Worm (Caenorhabditis elegans) whole organism, L4 larva: ENCODE results near the gene Y73C8B.2.

Experiments used
- Y105C5A.15 ChIP-seq: fragments of 200-800 bp; sonication (Bioruptor generic); IDR thresholded peaks from 2 replicates; pipeline ENCODE4 v1.3.6; 2022; ENCODE audit warnings: missing genetic modification characterization, missing compliant biosample characterization
- Y48G9A.11 ChIP-seq: fragments of 200-800 bp; sonication (Bioruptor generic); IDR thresholded peaks from 2 replicates; pipeline ENCODE4 v1.3.6; 2022; ENCODE audit warnings: missing genetic modification reagents, missing genetic modification characterization, missing compliant biosample characterization
- ZK546.5 ChIP-seq, 2 experiments: sonication (generic microtip); optimal IDR thresholded peaks; 2 replicates each; lab custom pipeline; 2017; ENCODE audit warnings: missing biosample characterization in 2 of 2, missing genetic modification characterization in 2 of 2
- aha-1 ChIP-seq: fragments of 150-350 bp; peaks from one replicate; lab custom pipeline; 2014; ENCODE audit warnings: missing biosample characterization, missing genetic modification characterization
- arid-1 ChIP-seq: fragments of 200-800 bp; sonication (Bioruptor generic); conservative IDR thresholded peaks from 2 replicates; pipeline ENCODE4 v1.3.6; 2022; ENCODE audit warnings: missing genetic modification reagents, missing genetic modification characterization, missing compliant biosample characterization
- ceh-20 ChIP-seq: fragments of 200-800 bp; sonication (Bioruptor generic); IDR thresholded peaks from 2 replicates; pipeline ENCODE4 v1.3.6; 2022; ENCODE audit warnings: missing genetic modification reagents, missing genetic modification characterization, missing compliant biosample characterization
- ceh-28 ChIP-seq: fragments of 150-350 bp; optimal IDR thresholded peaks from 2 replicates; lab custom pipeline; 2014; ENCODE audit warnings: missing biosample characterization, missing genetic modification reagents, missing genetic modification characterization
- ceh-82 ChIP-seq: sonication (generic microtip); optimal IDR thresholded peaks from 2 replicates; lab custom pipeline; 2017; ENCODE audit warnings: missing biosample characterization, missing genetic modification characterization
- cey-2 ChIP-seq: sonication (generic microtip); optimal IDR thresholded peaks from 3 replicates; lab custom pipeline; 2017; ENCODE audit warnings: missing genetic modification characterization, mild to moderate bottlenecking, missing compliant biosample characterization, antibody characterized with exemption, borderline replicate concordance; ENCODE audit not compliant: insufficient read depth
- daf-16 ChIP-seq, 3 experiments: sonication (generic microtip); optimal IDR thresholded peaks; 2 replicates each; lab custom pipeline; 2016 to 2017; ENCODE audit warnings: missing genetic modification characterization in 3 of 3, missing genetic modification reagents in 3 of 3, mild to moderate bottlenecking in 2 of 3, missing compliant biosample characterization in 2 of 3, missing biosample characterization in 1 of 3, moderate library complexity in 1 of 3
- daf-8 ChIP-seq: fragments of 200-800 bp; sonication (Bioruptor generic); IDR thresholded peaks from 2 replicates; pipeline ENCODE4 v1.3.6; 2022; ENCODE audit warnings: missing genetic modification characterization, missing compliant biosample characterization
- dmd-6 ChIP-seq: fragments of 200-800 bp; sonication (Bioruptor generic); IDR thresholded peaks from 2 replicates; pipeline ENCODE4 v1.3.6; 2022; ENCODE audit warnings: missing genetic modification reagents, missing genetic modification characterization, missing compliant biosample characterization
- dmd-9 ChIP-seq: fragments of 200-800 bp; sonication (Bioruptor generic); IDR thresholded peaks from 2 replicates; pipeline ENCODE4 v1.3.6; 2022; ENCODE audit warnings: missing genetic modification reagents, missing genetic modification characterization, missing compliant biosample characterization
- duxl-1 ChIP-seq: sonication (generic microtip); optimal IDR thresholded peaks from 2 replicates; lab custom pipeline; 2016; ENCODE audit warnings: mild to moderate bottlenecking, missing genetic modification characterization, moderate library complexity, missing compliant biosample characterization; ENCODE audit not compliant: poor library complexity
- dve-1 ChIP-seq: sonication (generic microtip); optimal IDR thresholded peaks from 2 replicates; lab custom pipeline; 2017; ENCODE audit warnings: antibody characterized with exemption, mild to moderate bottlenecking, missing genetic modification characterization, missing compliant biosample characterization; ENCODE audit not compliant: insufficient read depth
- hlh-11 ChIP-seq: fragments of 200-800 bp; sonication (Bioruptor generic); optimal IDR thresholded peaks from 2 replicates; lab custom pipeline; 2018; ENCODE audit warnings: mild to moderate bottlenecking, missing genetic modification characterization, missing compliant biosample characterization
- hmg-1.1 ChIP-seq: fragments of 200-800 bp; sonication (Bioruptor generic); IDR thresholded peaks from 2 replicates; pipeline ENCODE4 v1.3.6; 2022; ENCODE audit warnings: missing genetic modification reagents, missing genetic modification characterization, missing compliant biosample characterization
- lin-1 ChIP-seq: fragments of 200-800 bp; sonication (Bioruptor generic); IDR thresholded peaks from 2 replicates; pipeline ENCODE4 v1.3.6; 2022; ENCODE audit warnings: missing genetic modification reagents, missing genetic modification characterization, missing compliant biosample characterization
- lsy-2 ChIP-seq, 2 experiments: fragments of 150-350 bp in 1 of 2; sonication (generic microtip) in 1 of 2; optimal IDR thresholded peaks; 2 replicates each; lab custom pipeline; 2014 to 2017; ENCODE audit warnings: missing biosample characterization in 2 of 2, missing genetic modification characterization in 2 of 2
- mdl-1 ChIP-seq, 2 experiments: fragments of 150-350 bp in 1 of 2; sonication (generic microtip) in 1 of 2; optimal IDR thresholded peaks; 2 replicates each; lab custom pipeline; 2014 to 2017; ENCODE audit warnings: missing biosample characterization in 2 of 2, missing genetic modification characterization in 2 of 2
- mep-1 ChIP-seq: fragments of 150-350 bp; sonication (generic microtip); optimal IDR thresholded peaks from 3 replicates; lab custom pipeline; 2014; ENCODE audit warnings: missing biosample characterization, missing genetic modification characterization
- mes-2 ChIP-seq: sonication (generic microtip); optimal IDR thresholded peaks from 2 replicates; lab custom pipeline; 2016; ENCODE audit warnings: missing genotype, mild to moderate bottlenecking, missing genetic modification characterization, missing compliant biosample characterization; ENCODE audit not compliant: poor library complexity, severe bottlenecking
- mxl-3 ChIP-seq: fragments of 200-800 bp; sonication (Bioruptor generic); optimal IDR thresholded peaks from 2 replicates; lab custom pipeline; 2018; ENCODE audit warnings: mild to moderate bottlenecking, missing genetic modification characterization, missing compliant biosample characterization
- nhr-102 ChIP-seq: sonication (generic microtip); optimal IDR thresholded peaks from 2 replicates; lab custom pipeline; 2016; ENCODE audit warnings: mild to moderate bottlenecking, missing genetic modification characterization, moderate library complexity, missing compliant biosample characterization
- nhr-28 ChIP-seq: fragments of 150-350 bp; optimal IDR thresholded peaks from 2 replicates; lab custom pipeline; 2014; ENCODE audit warnings: missing biosample characterization, missing genetic modification characterization
- nhr-41 ChIP-seq: fragments of 200-800 bp; sonication (Bioruptor generic); IDR thresholded peaks from 2 replicates; pipeline ENCODE4 v1.3.6; 2022; ENCODE audit warnings: missing genetic modification reagents, missing genetic modification characterization, missing compliant biosample characterization
- nhr-48 ChIP-seq: sonication (generic microtip); optimal IDR thresholded peaks from 2 replicates; lab custom pipeline; 2016; ENCODE audit warnings: mild to moderate bottlenecking, missing genetic modification characterization, missing compliant biosample characterization
- nhr-77 ChIP-seq: fragments of 150-350 bp; optimal IDR thresholded peaks from 2 replicates; lab custom pipeline; 2014; ENCODE audit warnings: missing biosample characterization, missing genetic modification characterization
- php-3 ChIP-seq: fragments of 200-800 bp; sonication (Bioruptor generic); IDR thresholded peaks from 2 replicates; pipeline ENCODE4 v1.3.6; 2022; ENCODE audit warnings: missing genetic modification reagents, missing genetic modification characterization, missing compliant biosample characterization
- rbr-2 ChIP-seq: sonication (generic microtip); optimal IDR thresholded peaks from 2 replicates; lab custom pipeline; 2016; ENCODE audit warnings: missing genotype, missing genetic modification characterization, missing compliant biosample characterization
- unc-39 ChIP-seq: sonication (generic microtip); optimal IDR thresholded peaks from 2 replicates; lab custom pipeline; 2017; ENCODE audit warnings: missing biosample characterization, missing genetic modification characterization
- unc-62 ChIP-seq, 3 experiments: fragments of 150-350 bp in 1 of 3; sonication (generic microtip); optimal IDR thresholded peaks in 2 of 3; peaks in 1 of 3; 1 replicate in 1 of 3; 2 replicates in 2 of 3; lab custom pipeline; 2014 to 2017; ENCODE audit warnings: missing biosample characterization in 3 of 3, missing genetic modification characterization in 3 of 3, missing genetic modification reagents in 3 of 3, missing genotype in 1 of 3
- zip-2 ChIP-seq: fragments of 150-350 bp; optimal IDR thresholded peaks from 2 replicates; lab custom pipeline; 2014; ENCODE audit warnings: missing biosample characterization, missing genetic modification characterization
- ztf-7 ChIP-seq: fragments of 150-350 bp; optimal IDR thresholded peaks from 2 replicates; lab custom pipeline; 2014; ENCODE audit warnings: missing biosample characterization, missing genetic modification characterization

Y73C8B.2 gene

DNA sequence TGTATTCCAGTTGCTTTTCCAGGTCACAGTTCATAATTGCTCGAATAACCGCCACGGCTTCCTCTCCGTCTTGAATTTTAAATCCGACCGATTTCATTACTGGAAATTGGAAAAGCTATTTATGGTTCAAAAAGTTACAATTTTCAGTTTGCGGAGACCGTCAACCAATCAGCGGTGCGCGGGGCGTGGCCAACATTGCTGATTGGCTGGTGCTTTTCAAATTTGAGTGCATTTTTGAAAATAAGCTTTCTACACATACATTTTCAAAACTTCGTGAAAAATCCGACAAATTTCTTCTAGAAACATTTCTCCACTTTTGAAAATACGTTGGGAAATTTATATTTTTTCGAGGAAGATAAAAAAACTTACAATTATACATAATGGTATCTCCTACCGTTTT is 1.0 kb upstream of the Y73C8B.2 start:
- TF ChIP-seq cey-2 (tag; lab: Kevin White, UChicago) (no peak), nhr-102 (tag; lab: Kevin White, UChicago) (no peak), ztf-7 (tag; lab: Kevin White, UChicago) (no peak), Y48G9A.11 (GFP tag; lab: Robert Waterston, UW) (no peak), daf-8 (GFP tag; lab: Robert Waterston, UW) (no peak), php-3 (GFP tag; lab: Robert Waterston, UW) (no peak), Y105C5A.15 (GFP tag; lab: Robert Waterston, UW) (no peak), mdl-1 (tag; optimal IDR thresholded peaks at IDR 0.05; lab: Kevin White, UChicago) (no peak), daf-16 (GFP tag; optimal IDR thresholded peaks at IDR 0.05; lab: Kevin White, UChicago) (no peak), daf-16 (tag; optimal IDR thresholded peaks at IDR 0.05; lab: Kevin White, UChicago) (no peak), ceh-28 (tag; lab: Kevin White, UChicago) (no peak)

DNA sequence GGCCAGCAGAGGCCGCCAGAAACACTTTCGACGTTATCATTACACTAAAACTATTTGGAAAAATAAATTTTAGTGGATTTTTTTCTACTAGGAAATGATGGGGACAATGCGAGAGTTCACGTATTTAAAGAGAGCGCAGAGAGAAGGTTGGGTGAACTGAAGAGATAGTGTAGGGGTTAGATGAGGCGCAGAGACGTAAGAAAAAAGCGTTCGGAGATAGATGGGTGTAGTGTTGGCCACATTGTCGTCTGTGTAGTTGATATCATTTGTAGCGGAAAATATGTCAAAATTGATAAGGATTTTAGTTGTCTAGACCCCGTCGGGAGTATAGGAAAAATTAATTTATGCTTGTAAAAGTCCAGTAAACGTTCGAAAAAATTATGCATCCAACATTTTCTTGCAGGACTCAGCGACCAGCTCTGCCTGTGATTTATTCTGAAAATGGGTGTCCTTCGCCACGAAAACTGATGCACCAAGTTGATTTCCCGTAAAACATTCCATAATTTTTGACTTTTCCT is 1.7 kb downstream of the Y73C8B.2 start, which contains the start of the genes Y73C8B.3 and Y73C8B.9:
TSS of gene Y73C8B.3 (minus strand) at position 147 of the 518 bp plus-strand sequence.
TSS of gene Y73C8B.9 (plus strand) at position 468 of the 518 bp plus-strand sequence.
- TF ChIP-seq lsy-2 (tag; optimal IDR thresholded peaks at IDR 0.05; lab: Kevin White, UChicago) (peak in 1 of 2 experiments; percentile 21), dve-1 (tag; lab: Kevin White, UChicago) (peak; percentile 59), dmd-9 (no peak), duxl-1 (tag; lab: Kevin White, UChicago) (peak; percentile 36), zip-2 (tag; lab: Kevin White, UChicago) (no peak), lin-1 (GFP tag; lab: Robert Waterston, UW) (peak; percentile 55; the same call in 1 of the 2 replicates), mes-2 (peak; percentile 39), nhr-41 (GFP tag; lab: Robert Waterston, UW) (no peak), nhr-48 (peak; percentile 76), nhr-77 (tag; lab: Kevin White, UChicago) (peak; percentile 62), mxl-3 (GFP tag; lab: Kevin White, UChicago) (peak; percentile 43), arid-1 (GFP tag; lab: Robert Waterston, UW) (no peak), php-3 (GFP tag; lab: Robert Waterston, UW) (0 out of 2 replicates have a peak, but pooled peaks have one; percentile 14), hlh-11 (tag; lab: Kevin White, UChicago) (peak; percentile 72), mep-1 (tag; lab: Kevin White, UChicago) (peak; percentile 1), hmg-1.1 (GFP tag; lab: Robert Waterston, UW) (peak; percentile 63; the same call in 1 of the 2 replicates), nhr-28 (tag; lab: Kevin White, UChicago) (peak; percentile 100), ZK546.5 (tag; optimal IDR thresholded peaks at IDR 0.05; lab: Kevin White, UChicago) (no peak), dmd-6 (GFP tag; lab: Robert Waterston, UW) (peak; percentile 83), aha-1 (peak; percentile 95), cey-2 (tag; lab: Kevin White, UChicago) (peak; percentile 22), ceh-20 (peak; percentile 40; the same call in 1 of the 2 replicates), unc-62 (GFP tag; optimal IDR thresholded peaks at IDR 0.05 in 1 of 2; lab: Kevin White, UChicago) (peak in 1 of 2 experiments; percentile 83), unc-62 (tag; optimal IDR thresholded peaks at IDR 0.05; lab: Kevin White, UChicago) (no peak), nhr-102 (tag; lab: Kevin White, UChicago) (peak; percentile 9), ceh-82 (tag; lab: Kevin White, UChicago) (no peak), unc-39 (tag; lab: Kevin White, UChicago) (no peak), rbr-2 (tag; lab: Kevin White, UChicago) (no peak), daf-16 (GFP tag; optimal IDR thresholded peaks at IDR 0.05; lab: Kevin White, UChicago) (no peak), daf-16 (tag; optimal IDR thresholded peaks at IDR 0.05; lab: Kevin White, UChicago) (peak; percentile 7)

DNA sequence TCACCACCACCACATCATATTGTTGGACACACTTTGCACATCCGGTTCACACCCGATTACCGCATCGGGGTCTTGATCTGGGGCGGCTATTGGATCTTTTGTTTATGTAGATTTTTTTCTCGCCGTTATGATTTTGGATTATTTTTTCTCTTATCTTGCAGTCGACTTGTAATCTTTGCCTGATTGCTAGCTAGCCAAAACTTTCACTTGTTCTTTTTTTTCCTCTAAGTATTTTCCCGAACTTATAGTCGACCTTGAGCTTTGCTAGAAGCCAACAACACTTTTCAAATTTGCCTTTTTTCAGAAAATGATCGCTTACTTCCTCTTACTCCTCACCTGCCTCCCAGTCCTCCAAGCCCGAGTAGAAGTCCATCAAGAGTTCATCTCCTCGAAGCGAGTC is 6.8 kb downstream of the Y73C8B.2 start, which contains the start of gene lag-2:
TSS of gene lag-2 (plus strand) at position 301 of the 400 bp plus-strand sequence.
- TF ChIP-seq unc-62 (GFP tag; optimal IDR thresholded peaks at IDR 0.05 in 1 of 2; lab: Kevin White, UChicago) (peak in 1 of 2 experiments; percentile 83), unc-62 (tag; optimal IDR thresholded peaks at IDR 0.05; lab: Kevin White, UChicago) (no peak), daf-8 (GFP tag; lab: Robert Waterston, UW) (no peak)
